Worm (Caenorhabditis elegans): ENCODE measurements around the gene sea-2.

The sea-2 gene

DNA sequence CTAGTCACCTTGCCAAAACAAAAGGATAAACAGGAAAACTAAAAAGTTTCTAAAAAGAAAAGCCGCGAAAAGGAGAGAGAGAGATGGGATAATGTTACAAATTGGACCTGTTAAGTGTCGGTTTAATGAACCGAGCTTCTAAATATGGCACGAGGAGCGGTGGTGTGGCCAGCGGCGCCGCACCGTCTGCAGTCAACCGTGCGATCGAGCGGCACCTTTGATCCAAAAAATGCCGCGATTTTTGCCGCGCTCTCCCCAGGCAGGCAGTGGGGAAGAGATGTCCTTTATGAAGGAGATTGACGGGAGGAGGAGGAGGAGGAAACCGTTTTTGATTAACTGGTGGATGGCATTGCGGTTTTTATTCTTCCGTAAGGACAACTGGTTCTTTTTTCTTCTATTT is 30.2 kb downstream of the sea-2 start:
- TF ChIP-seq ztf-11 (tag; optimal IDR thresholded peaks at IDR 0.05) (no peak), nhr-11 (tag; optimal IDR thresholded peaks at IDR 0.05) (no peak), lin-39 (tag; optimal IDR thresholded peaks at IDR 0.05) (no peak)

DNA sequence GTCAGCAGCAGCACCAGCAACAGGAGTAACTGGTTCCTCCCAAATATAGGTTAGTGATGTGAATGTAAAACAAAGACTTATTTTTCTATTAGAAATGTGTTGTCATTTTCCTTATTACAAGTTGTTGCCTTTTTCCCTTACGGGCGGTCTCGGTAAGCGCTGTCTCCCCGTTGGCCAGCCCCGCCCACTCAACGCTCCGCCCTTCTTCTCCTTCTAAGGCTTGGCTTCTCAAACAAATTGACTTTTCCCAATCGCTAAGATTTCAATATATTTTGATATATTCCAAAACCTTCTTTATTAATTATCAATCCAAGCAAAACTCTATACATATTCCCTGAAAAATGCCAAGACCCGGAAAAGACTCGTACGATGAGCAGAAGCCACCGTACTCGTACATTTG is 32.1 kb downstream of the sea-2 start, which contains the start of gene lin-31:
Gene lin-31 (plus strand): TSS at position 237 of the 400 bp plus-strand sequence.
- TF ChIP-seq ceh-16 (tag; optimal IDR thresholded peaks at IDR 0.05) = no peak
- TF ChIP-seq fkh-2 (tag; optimal IDR thresholded peaks at IDR 0.05) = no peak
- peak; percentile 76 for TF ChIP-seq nfya-1 (tag; optimal IDR thresholded peaks at IDR 0.05; ENCODE audit: insufficient read depth)

DNA sequence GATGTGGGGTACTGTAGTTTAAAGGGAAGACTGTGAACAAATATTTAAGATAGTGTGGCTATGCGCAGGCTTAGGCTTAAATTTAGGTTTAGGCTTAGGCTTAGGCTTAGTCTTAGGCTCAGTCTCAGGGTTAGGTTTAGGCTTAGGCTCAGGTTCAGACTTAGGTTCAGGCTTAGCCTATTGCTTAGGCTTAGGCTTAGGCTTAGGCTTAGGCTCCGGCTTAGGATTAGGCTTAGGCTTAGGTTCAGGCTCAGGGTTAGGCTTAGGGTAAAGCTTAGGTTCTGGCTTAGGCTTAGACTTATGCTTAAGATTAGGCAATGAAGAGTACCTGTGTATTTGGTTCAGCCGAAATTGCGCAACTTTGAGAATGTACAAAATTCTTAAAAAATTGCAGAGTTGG is 34.1 kb downstream of the sea-2 start:
- TF ChIP-seq fkh-2 (tag; optimal IDR thresholded peaks at IDR 0.05) (no peak), lsy-12 (tag; optimal IDR thresholded peaks at IDR 0.05) (no peak), unc-39 (tag; optimal IDR thresholded peaks at IDR 0.05) (no peak), jun-1 (tag; optimal IDR thresholded peaks at IDR 0.05) (no peak), sea-2 (GFP tag; optimal IDR thresholded peaks at IDR 0.05) (no peak), ceh-9 (tag; optimal IDR thresholded peaks at IDR 0.05) (no peak), eor-1 (tag; optimal IDR thresholded peaks at IDR 0.05) (no peak), nfya-1 (tag; optimal IDR thresholded peaks at IDR 0.05; ENCODE audit: insufficient read depth) (no peak), ZK546.5 (tag; optimal IDR thresholded peaks at IDR 0.05) (no peak), elt-3 (tag; optimal IDR thresholded peaks at IDR 0.05) (no peak), snpc-4 (tag; optimal IDR thresholded peaks at IDR 0.05) (no peak), egl-5 (tag; optimal IDR thresholded peaks at IDR 0.05) (no peak), ceh-16 (tag; optimal IDR thresholded peaks at IDR 0.05) (no peak), skn-1 (tag; optimal IDR thresholded peaks at IDR 0.05) (no peak)

DNA sequence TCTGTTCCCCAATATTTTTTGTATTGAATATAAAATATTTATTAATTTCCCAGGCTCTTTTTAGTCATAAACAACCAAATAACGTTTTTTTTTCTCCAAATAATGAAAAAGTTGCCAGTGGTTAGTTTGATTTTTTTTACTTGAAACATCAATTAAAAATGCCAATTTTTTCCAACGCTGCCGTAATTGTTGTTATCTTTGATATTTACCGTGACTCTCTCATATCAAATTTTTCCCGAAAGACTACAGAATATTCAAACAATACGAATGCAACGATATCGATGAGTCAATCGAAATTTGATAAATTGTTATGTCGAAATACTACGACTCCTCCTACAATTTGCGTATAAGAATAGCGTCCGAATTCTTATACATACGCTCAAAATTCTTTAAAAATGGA is 36.7 kb downstream of the sea-2 start, which contains the start of gene K10G6.5:
Gene K10G6.5 (plus strand): TSS at position 345 of the 400 bp plus-strand sequence.
- peak; percentile 68 for TF ChIP-seq elt-2 (tag; optimal IDR thresholded peaks at IDR 0.05)
- TF ChIP-seq nhr-67 (tag; optimal IDR thresholded peaks at IDR 0.05) = no peak

DNA sequence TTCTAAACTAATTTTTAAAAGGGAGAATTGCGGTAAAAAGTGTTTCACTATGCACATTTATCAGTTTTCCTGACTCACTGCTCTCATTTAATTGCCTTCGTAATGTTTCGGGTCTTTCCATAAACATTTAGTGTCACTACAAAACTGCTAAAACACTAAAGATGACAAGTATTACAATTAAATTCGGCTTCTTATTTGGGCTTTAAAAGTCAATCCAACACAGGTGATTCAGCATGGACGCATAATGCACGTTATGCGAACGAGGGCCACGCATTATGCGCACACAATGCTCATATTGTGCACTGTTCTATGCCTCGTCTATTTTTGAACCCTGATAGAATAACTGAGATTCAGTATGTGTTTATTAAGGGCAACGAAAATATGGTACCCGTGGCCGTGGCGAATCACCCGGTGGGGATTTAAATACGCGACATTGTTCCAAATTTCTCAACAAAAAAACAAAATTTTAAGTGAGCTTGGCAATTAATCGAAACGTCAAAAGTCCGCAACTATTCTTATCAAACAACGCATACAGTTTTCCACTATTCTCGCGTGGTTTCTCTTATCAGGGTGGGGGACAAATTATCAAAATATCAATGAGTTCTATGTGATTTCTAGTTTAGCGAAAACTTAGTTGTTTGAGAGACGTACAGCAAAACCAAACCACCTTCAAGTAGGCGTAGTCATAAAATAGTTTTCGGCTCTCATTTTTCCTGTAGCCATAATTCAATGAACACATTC is 39.6 kb downstream of the sea-2 start, which contains the start of gene Y14H12A.2:
Gene Y14H12A.2 (minus strand): TSS at position 51 of the 741 bp plus-strand sequence.
- TF ChIP-seq ZK546.5 (tag; optimal IDR thresholded peaks at IDR 0.05) (no peak), elt-2 (tag; optimal IDR thresholded peaks at IDR 0.05) (peak; percentile 90), nhr-76 (tag; optimal IDR thresholded peaks at IDR 0.05) (no peak), nhr-237 (tag; optimal IDR thresholded peaks at IDR 0.05) (no peak), hmg-11 (tag; optimal IDR thresholded peaks at IDR 0.05) (no peak), nhr-43 (tag; optimal IDR thresholded peaks at IDR 0.05; ENCODE audit: poor library complexity, severe bottlenecking) (no peak), pqm-1 (tag; optimal IDR thresholded peaks at IDR 0.05) (peak; percentile 57), ceh-28 (tag; optimal IDR thresholded peaks at IDR 0.05) (no peak)

DNA sequence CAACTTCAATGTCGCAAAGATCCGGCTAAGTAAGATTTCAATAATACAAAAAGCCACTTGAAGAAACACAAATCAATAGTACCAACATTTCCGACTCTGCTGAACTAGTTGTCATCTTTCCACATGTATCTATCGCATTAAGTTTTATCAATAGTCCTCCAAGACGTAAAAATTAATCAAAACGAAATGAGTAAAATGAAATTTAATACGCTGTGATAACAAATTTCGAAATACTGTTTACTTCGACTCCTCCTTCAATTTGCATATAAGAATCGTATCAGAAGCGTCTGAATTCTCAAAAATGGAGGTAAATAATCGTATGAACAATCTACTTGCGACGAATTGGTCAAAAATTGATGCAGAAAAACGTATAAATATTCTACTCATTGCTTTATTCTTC is 40.5 kb downstream of the sea-2 start:
- TF ChIP-seq nhr-28 (tag; optimal IDR thresholded peaks at IDR 0.05) (no peak), snpc-4 (tag; optimal IDR thresholded peaks at IDR 0.05) (no peak), mml-1 (tag; optimal IDR thresholded peaks at IDR 0.05) (no peak), pqm-1 (tag; optimal IDR thresholded peaks at IDR 0.05) (peak; percentile 46), elt-2 (tag; optimal IDR thresholded peaks at IDR 0.05) (peak; percentile 85)

DNA sequence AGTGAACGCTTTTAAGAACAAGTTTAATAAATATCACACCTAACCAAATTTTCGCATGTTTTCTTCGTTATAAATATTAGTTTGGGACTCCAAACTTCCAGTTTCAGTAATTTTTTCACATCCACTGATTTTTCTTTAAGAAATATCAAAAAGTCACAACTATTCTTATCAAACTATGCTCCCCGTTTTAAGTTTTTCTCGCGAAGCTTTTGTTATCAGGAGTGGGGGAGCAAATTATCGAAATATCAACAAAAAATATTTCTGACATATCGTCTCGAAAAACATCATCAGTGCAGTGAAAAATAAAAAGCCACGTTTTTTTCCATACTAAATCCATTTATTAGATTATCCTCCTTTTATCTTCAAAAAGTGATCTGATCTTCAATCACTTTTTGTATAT is 41.9 kb downstream of the sea-2 start:
- TF ChIP-seq zag-1 (tag; optimal IDR thresholded peaks at IDR 0.05) (no peak), ceh-82 (tag; optimal IDR thresholded peaks at IDR 0.05) (no peak), nhr-25 (tag; optimal IDR thresholded peaks at IDR 0.05) (no peak), nhr-43 (tag; optimal IDR thresholded peaks at IDR 0.05; ENCODE audit: poor library complexity, severe bottlenecking) (no peak), elt-1 (tag; optimal IDR thresholded peaks at IDR 0.05) (no peak), pqm-1 (tag; optimal IDR thresholded peaks at IDR 0.05) (peak; percentile 22), ztf-11 (tag; optimal IDR thresholded peaks at IDR 0.05) (no peak), unc-39 (tag; optimal IDR thresholded peaks at IDR 0.05) (no peak), ceh-9 (tag; optimal IDR thresholded peaks at IDR 0.05) (no peak), fos-1 (tag; optimal IDR thresholded peaks at IDR 0.05) (no peak), nfya-1 (tag; optimal IDR thresholded peaks at IDR 0.05; ENCODE audit: insufficient read depth) (no peak), nhr-23 (tag; optimal IDR thresholded peaks at IDR 0.05) (no peak), nhr-11 (tag; optimal IDR thresholded peaks at IDR 0.05) (no peak), elt-2 (tag; optimal IDR thresholded peaks at IDR 0.05) (peak; percentile 82)
